Worm (Caenorhabditis elegans): ENCODE data around the gene T21C9.11.

T21C9.11 gene

ce11 chrV:10548981-10549380 lies 45.7 kb downstream of the T21C9.11 start, which contains the start of gene srd-34:
Gene srd-34, minus strand, starts transcription at chrV:10549081.
- TF ChIP-seq tbx-37 (GFP tag; conservative IDR thresholded peaks at IDR 0.05) (no peak), flt-1 (GFP tag; IDR thresholded peaks at IDR 0.05) (no peak)

ce11 chrV:10546749-10547148 lies 48.0 kb downstream of the T21C9.11 start, which contains the start of gene F25D1.5:
Gene F25D1.5, minus strand, starts transcription at chrV:10546783.
- TF ChIP-seq tra-4 (tag; optimal IDR thresholded peaks at IDR 0.05) = no peak
- no peak for TF ChIP-seq pes-1 (GFP tag; IDR thresholded peaks at IDR 0.05)
- TF ChIP-seq hmbx-1 (tag; optimal IDR thresholded peaks at IDR 0.05) = no peak

Measured in whole organism, early embryonic.